Fruit fly (Drosophila melanogaster) whole organism, embryonic: ENCODE results near the gene Mdr65.

Source experiments
- C15 ChIP-seq: fragments of 200-800 bp; sonication (Bioruptor generic); IDR thresholded peaks from 3 replicates; pipeline ENCODE4 v1.3.6; 2022; ENCODE audit warnings: missing biosample characterization, missing genetic modification characterization
- CG14860 ChIP-seq: fragments of 200-800 bp; sonication (Bioruptor generic); IDR thresholded peaks from 3 replicates; pipeline ENCODE4 v1.3.6; 2022; ENCODE audit warnings: missing biosample characterization, missing genetic modification characterization; ENCODE audit not compliant: partially characterized antibody
- CG1603 ChIP-seq: fragments of 200-800 bp; sonication (Bioruptor generic); optimal IDR thresholded peaks from 2 replicates; lab custom pipeline; 2019; ENCODE audit warnings: missing biosample characterization, mild to moderate bottlenecking, missing genetic modification characterization, moderate library complexity
- CG17385 ChIP-seq: fragments of 200-800 bp; sonication (Bioruptor generic); optimal IDR thresholded peaks from 3 replicates; lab custom pipeline; 2018; ENCODE audit warnings: missing biosample characterization, mild to moderate bottlenecking, missing genetic modification characterization
- CG17568 ChIP-seq: fragments of 200-800 bp; sonication (Bioruptor generic); optimal IDR thresholded peaks from 2 replicates; lab custom pipeline; 2018; ENCODE audit warnings: missing biosample characterization, mild to moderate bottlenecking, missing genetic modification characterization, moderate library complexity
- CG1832 ChIP-seq: fragments of 200-800 bp; sonication (Bioruptor generic); optimal IDR thresholded peaks from 2 replicates; lab custom pipeline; 2017; ENCODE audit warnings: missing biosample characterization, mild to moderate bottlenecking, missing genetic modification characterization, inconsistent platforms
- CG18599 ChIP-seq: fragments of 200-800 bp; sonication (Bioruptor generic); optimal IDR thresholded peaks from 3 replicates; lab custom pipeline; 2017; ENCODE audit warnings: missing biosample characterization, missing genetic modification characterization, mild to moderate bottlenecking, moderate library complexity, missing genetic modification reagents
- CG2889 ChIP-seq: fragments of 200-800 bp; sonication (Bioruptor generic); IDR thresholded peaks from 3 replicates; pipeline ENCODE4 v1.3.6; 2022; ENCODE audit warnings: missing biosample characterization, missing genetic modification characterization
- CG43689 ChIP-seq: fragments of 200-800 bp; sonication (Bioruptor generic); IDR thresholded peaks from 2 replicates; pipeline ENCODE4 v1.3.6; 2022; ENCODE audit warnings: missing biosample characterization, missing genetic modification characterization
- CG4707 ChIP-seq: fragments of 200-800 bp; sonication (Bioruptor generic); optimal IDR thresholded peaks from 2 replicates; lab custom pipeline; 2018; ENCODE audit warnings: missing biosample characterization, mild to moderate bottlenecking, missing genetic modification characterization, moderate library complexity
- CG4820 ChIP-seq: fragments of 200-800 bp; sonication (Bioruptor generic); optimal IDR thresholded peaks from 3 replicates; lab custom pipeline; 2016; ENCODE audit warnings: missing biosample characterization, missing genetic modification characterization
- CG7928 ChIP-seq: fragments of 200-800 bp; sonication (Bioruptor generic); optimal IDR thresholded peaks from 2 replicates; lab custom pipeline; 2017; ENCODE audit warnings: missing biosample characterization, mild to moderate bottlenecking, missing genetic modification characterization
- D19A ChIP-seq: fragments of 200-800 bp; optimal IDR thresholded peaks from 3 replicates; lab custom pipeline; 2019; ENCODE audit warnings: missing biosample characterization, mild to moderate bottlenecking, missing genetic modification characterization, moderate library complexity
- Dad ChIP-seq: fragments of 200-800 bp; sonication (Bioruptor generic); optimal IDR thresholded peaks from 3 replicates; lab custom pipeline; 2016; ENCODE audit warnings: missing biosample characterization, missing genetic modification characterization
- Dfd ChIP-seq, 2 experiments: fragments of >200 bp; optimal IDR thresholded peaks; 2 replicates each; lab custom pipeline; 2017; ENCODE audit warnings: missing biosample characterization in 2 of 2, missing genetic modification characterization in 2 of 2
- Doc3 ChIP-seq: fragments of 200-800 bp; sonication (Bioruptor generic); IDR thresholded peaks from 3 replicates; pipeline ENCODE4 v1.3.6; 2022; ENCODE audit warnings: missing biosample characterization, missing genetic modification characterization; ENCODE audit not compliant: partially characterized antibody
- Drgx ChIP-seq: fragments of 200-800 bp; sonication (Bioruptor generic); IDR thresholded peaks from 2 replicates; pipeline ENCODE4 v1.3.6; 2022; ENCODE audit warnings: missing biosample characterization, missing genetic modification characterization
- E2f2 ChIP-seq: fragments of 200-800 bp; sonication (Bioruptor generic); IDR thresholded peaks from 2 replicates; pipeline ENCODE4 v1.3.6; 2022; ENCODE audit warnings: missing biosample characterization, missing genetic modification characterization
- Lhr ChIP-seq: fragments of 200-800 bp; sonication (Bioruptor generic); optimal IDR thresholded peaks from 3 replicates; lab custom pipeline; 2017; ENCODE audit warnings: mild to moderate bottlenecking, missing biosample characterization, missing genetic modification reagents, missing genetic modification characterization
- Mrtf ChIP-seq: fragments of 200-800 bp; sonication (Bioruptor generic); IDR thresholded peaks from 3 replicates; pipeline ENCODE4 v1.3.6; 2022; ENCODE audit warnings: missing biosample characterization, missing genetic modification characterization
- Nf-YC ChIP-seq: fragments of 200-800 bp; optimal IDR thresholded peaks from 3 replicates; lab custom pipeline; 2019; ENCODE audit warnings: missing biosample characterization, mild to moderate bottlenecking, missing genetic modification characterization, moderate library complexity
- Pdp1 ChIP-seq, 2 experiments: fragments of 200-800 bp; sonication (Bioruptor generic); optimal IDR thresholded peaks; 3 replicates each; lab custom pipeline; 2016; ENCODE audit warnings: missing biosample characterization in 2 of 2, missing genetic modification characterization in 2 of 2, mild to moderate bottlenecking in 1 of 2, moderate library complexity in 1 of 2
- Poxn ChIP-seq: fragments of 200-800 bp; sonication (Bioruptor generic); IDR thresholded peaks from 2 replicates; pipeline ENCODE4 v1.3.6; 2022; ENCODE audit warnings: missing biosample characterization, missing genetic modification characterization
- al ChIP-seq: fragments of 200-800 bp; sonication (Bioruptor generic); IDR thresholded peaks from 2 replicates; pipeline ENCODE4 v1.3.6; 2022; ENCODE audit warnings: missing biosample characterization, missing genetic modification characterization
- btn ChIP-seq: fragments of 200-800 bp; sonication (Bioruptor generic); optimal IDR thresholded peaks from 2 replicates; lab custom pipeline; 2016; ENCODE audit warnings: missing biosample characterization, missing genetic modification characterization
- cg ChIP-seq: fragments of 200-800 bp; sonication (Bioruptor generic); optimal IDR thresholded peaks from 3 replicates; lab custom pipeline; 2019; ENCODE audit warnings: missing biosample characterization, mild to moderate bottlenecking, missing genetic modification characterization, moderate library complexity
- chif ChIP-seq, 2 experiments: fragments of 200-800 bp; sonication (Bioruptor generic); optimal IDR thresholded peaks; 3 replicates each; lab custom pipeline; 2016; ENCODE audit warnings: missing biosample characterization in 2 of 2, missing genetic modification characterization in 2 of 2
- chinmo ChIP-seq: fragments of 200-800 bp; sonication (Bioruptor generic); IDR thresholded peaks from 4 replicates; pipeline ENCODE4 v1.3.6; 2022; ENCODE audit warnings: missing biosample characterization, missing genetic modification characterization; ENCODE audit not compliant: partially characterized antibody
- ci ChIP-seq: fragments of 200-800 bp; sonication (Bioruptor generic); IDR thresholded peaks from 3 replicates; pipeline ENCODE4 v1.3.6; 2022; ENCODE audit warnings: missing biosample characterization, missing genetic modification characterization
- corto ChIP-seq: fragments of 200-800 bp; sonication (Bioruptor generic); optimal IDR thresholded peaks from 2 replicates; lab custom pipeline; 2016; ENCODE audit warnings: missing biosample characterization, mild to moderate bottlenecking, missing genetic modification characterization, moderate library complexity
- croc ChIP-seq: fragments of 200-800 bp; sonication (Bioruptor generic); conservative IDR thresholded peaks from 3 replicates; pipeline ENCODE4 v1.3.6; 2022; ENCODE audit warnings: missing biosample characterization, missing genetic modification characterization
- exex ChIP-seq: fragments of 200-800 bp; sonication (Bioruptor generic); optimal IDR thresholded peaks from 4 replicates; lab custom pipeline; 2018; ENCODE audit warnings: missing biosample characterization, mild to moderate bottlenecking, missing genetic modification characterization, moderate library complexity
- grn ChIP-seq: fragments of 200-800 bp; sonication (Bioruptor generic); optimal IDR thresholded peaks from 3 replicates; lab custom pipeline; 2017; ENCODE audit warnings: missing biosample characterization, missing genetic modification characterization
- mirr ChIP-seq: fragments of 200-800 bp; sonication (Bioruptor generic); optimal IDR thresholded peaks from 3 replicates; lab custom pipeline; 2018; ENCODE audit warnings: missing biosample characterization, mild to moderate bottlenecking, missing genetic modification characterization
- pita ChIP-seq: fragments of 200-800 bp; sonication (Bioruptor generic); optimal IDR thresholded peaks from 2 replicates; lab custom pipeline; 2017; ENCODE audit warnings: missing biosample characterization, mild to moderate bottlenecking, missing genetic modification characterization
- pros ChIP-seq: fragments of 200-800 bp; sonication (Bioruptor generic); optimal IDR thresholded peaks from 3 replicates; lab custom pipeline; 2019; ENCODE audit warnings: missing biosample characterization, mild to moderate bottlenecking, missing genetic modification characterization, moderate library complexity
- repo ChIP-seq: fragments of 200-800 bp; sonication (Bioruptor generic); optimal IDR thresholded peaks from 2 replicates; lab custom pipeline; 2016; ENCODE audit warnings: missing biosample characterization, missing genetic modification characterization
- stwl ChIP-seq: fragments of 200-800 bp; sonication (Bioruptor generic); optimal IDR thresholded peaks from 3 replicates; lab custom pipeline; 2018; ENCODE audit warnings: missing biosample characterization, mild to moderate bottlenecking, missing genetic modification characterization, moderate library complexity
- twi ChIP-seq: fragments of 200-800 bp; optimal IDR thresholded peaks from 2 replicates; lab custom pipeline; 2019; ENCODE audit warnings: missing biosample characterization, mild to moderate bottlenecking, missing genetic modification characterization, moderate library complexity
- yki ChIP-seq: fragments of >200 bp; optimal IDR thresholded peaks from 3 replicates; lab custom pipeline; 2018

Gene Mdr65

dm6 chr3L:6249178-6250078 is 3.9 kb upstream of the Mdr65 start:
- TF ChIP-seq CG4820 (GFP tag; lab: Kevin White, UChicago) (no peak), chinmo (GFP tag; lab: Robert Waterston, UW) (peak; percentile 76; the same call in 1 of the 4 replicates), ci (no peak), cg (GFP tag; lab: Kevin White, UChicago) (peak; percentile 53), CG2889 (GFP tag; lab: Robert Waterston, UW) (no peak), Drgx (GFP tag; lab: Robert Waterston, UW) (peak; percentile 63), CG18599 (GFP tag; lab: Kevin White, UChicago) (no peak), exex (tag; lab: Kevin White, UChicago) (no peak), corto (GFP tag; lab: Kevin White, UChicago) (peak; percentile 15), D19A (tag; lab: Kevin White, UChicago) (peak; percentile 59), Doc3 (GFP tag; lab: Robert Waterston, UW) (no peak), pros (GFP tag; lab: Kevin White, UChicago) (no peak)

DNA sequence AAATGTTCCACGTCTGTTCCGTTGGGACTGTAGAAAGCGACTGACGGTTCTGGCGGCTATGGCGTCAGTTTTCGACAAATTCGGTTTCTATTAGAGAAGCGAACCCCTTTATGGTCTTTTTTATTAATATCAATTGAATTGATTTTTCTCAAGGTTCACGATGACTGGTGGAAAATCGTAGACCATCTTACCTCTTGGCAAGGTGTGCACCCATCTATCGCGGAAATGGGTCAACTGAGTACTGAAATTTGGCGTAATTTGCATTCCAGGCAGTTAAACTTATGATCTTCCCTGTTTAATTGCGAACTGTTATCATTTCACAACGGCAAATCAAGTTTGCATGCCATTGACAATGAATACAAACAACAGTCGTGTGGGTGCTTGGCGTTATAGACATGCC is 5.6 kb downstream of the Mdr65 start, which contains the start of gene CG10226:
CG10226 (minus strand) TSS at position 101 of the 400 bp plus-strand sequence.
- TF ChIP-seq chif (GFP tag; optimal IDR thresholded peaks at IDR 0.05; lab: Kevin White, UChicago) (no peak), Pdp1 (GFP tag; optimal IDR thresholded peaks at IDR 0.05; lab: Kevin White, UChicago) (no peak), al (GFP tag; lab: Robert Waterston, UW) (no peak), pita (no peak), Dfd (GFP tag; optimal IDR thresholded peaks at IDR 0.05; lab: Kevin White, UChicago) (no peak), Mrtf (no peak), CG1832 (GFP tag; lab: Kevin White, UChicago) (no peak), CG43689 (GFP tag; lab: Robert Waterston, UW) (no peak), CG17568 (no peak), croc (GFP tag; lab: Robert Waterston, UW) (no peak), twi (tag; lab: Kevin White, UChicago) (no peak), CG1603 (no peak), E2f2 (no peak), Dad (GFP tag; lab: Kevin White, UChicago) (no peak), CG18599 (GFP tag; lab: Kevin White, UChicago) (no peak)

- TF ChIP-seq mirr (peak; percentile 95), grn (GFP tag; lab: Kevin White, UChicago) (peak; percentile 44), CG4707 (GFP tag; lab: Kevin White, UChicago) (no peak), C15 (GFP tag; lab: Robert Waterston, UW) (no peak), Poxn (no peak), exex (tag; lab: Kevin White, UChicago) (peak; percentile 84), Lhr (GFP tag; lab: Kevin White, UChicago) (no peak), pita (peak; percentile 3), repo (GFP tag; lab: Kevin White, UChicago) (no peak), Nf-YC (tag; lab: Kevin White, UChicago) (no peak), CG7928 (GFP tag; lab: Kevin White, UChicago) (no peak), btn (GFP tag; lab: Kevin White, UChicago) (no peak), CG17385 (GFP tag; lab: Kevin White, UChicago) (no peak), stwl (tag; lab: Kevin White, UChicago) (peak; percentile 27), yki (no peak), CG14860 (GFP tag; lab: Robert Waterston, UW) (no peak)
These were observed 11.5 kb downstream of the Mdr65 start, which contains the start of gene CG42714 for dm6 chr3L:6234035-6234434. CG42714 (minus strand) TSS chr3L:6234056.
